Worm (Caenorhabditis elegans) whole organism, L3 larva: Measurements from ENCODE around the gene hsp-6.

Source experiments
- aly-2 ChIP-seq: fragments of 150-350 bp; optimal IDR thresholded peaks from 2 replicates; lab custom pipeline; 2014; ENCODE audit warnings: missing biosample characterization, missing genetic modification characterization
- daf-12 ChIP-seq: fragments of 150-350 bp; optimal IDR thresholded peaks from 2 replicates; lab custom pipeline; 2014; ENCODE audit warnings: missing biosample characterization, missing genetic modification reagents, missing genetic modification characterization
- elt-3 ChIP-seq, 3 experiments: fragments of 150-350 bp in 1 of 3; sonication (generic microtip) in 2 of 3; optimal IDR thresholded peaks; 2 replicates in 2 of 3; 4 replicates in 1 of 3; lab custom pipeline; 2014 to 2017; ENCODE audit warnings: missing biosample characterization in 3 of 3, missing genetic modification characterization in 3 of 3
- hmg-11 ChIP-seq: sonication (generic microtip); optimal IDR thresholded peaks from 2 replicates; lab custom pipeline; 2016; ENCODE audit warnings: missing genetic modification characterization, missing compliant biosample characterization
- mdl-1 ChIP-seq: fragments of 150-350 bp; optimal IDR thresholded peaks from 2 replicates; lab custom pipeline; 2014; ENCODE audit warnings: missing biosample characterization, missing genetic modification characterization
- skn-1 ChIP-seq: fragments of 150-350 bp; optimal IDR thresholded peaks from 2 replicates; lab custom pipeline; 2014; ENCODE audit warnings: missing biosample characterization, missing genetic modification characterization

DNA sequence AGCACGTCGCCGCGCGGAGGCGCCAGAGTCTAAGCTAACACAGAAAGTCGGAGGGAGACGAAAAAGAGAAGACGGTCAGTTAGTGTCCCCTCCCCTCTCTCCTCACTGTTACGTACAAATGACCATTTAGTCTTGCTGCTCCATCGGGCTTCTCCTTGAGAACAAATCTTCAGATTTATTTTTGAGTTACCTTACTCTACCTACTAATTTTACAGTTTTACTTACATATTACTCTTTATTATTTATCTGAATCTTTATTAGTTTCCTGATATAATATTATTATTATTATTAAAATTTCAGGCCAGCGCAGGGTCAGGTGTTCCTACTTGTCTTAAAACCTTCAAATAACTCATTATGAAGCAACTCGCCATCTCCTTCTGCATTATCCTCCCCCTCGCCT is 25.8 kb downstream of the hsp-6 start, which contains the start of gene R02F11.1:
- no peak for TF ChIP-seq hmg-11 (tag; lab: Kevin White, UChicago)
- TF ChIP-seq daf-12 = no peak
- no peak for TF ChIP-seq skn-1
- no peak for TF ChIP-seq elt-3 (tag; optimal IDR thresholded peaks at IDR 0.05; lab: Kevin White, UChicago)
- TF ChIP-seq aly-2 (tag; lab: Kevin White, UChicago) = no peak
- TF ChIP-seq mdl-1 = no peak
